Worm (Caenorhabditis elegans) whole organism, mixed stage, embryonic: ENCODE data around the gene Y113G7A.12.

ENCODE experiments used
- blmp-1 ChIP-seq: fragments of 150-350 bp; optimal IDR thresholded peaks from 2 replicates; lab custom pipeline; 2014; ENCODE audit warnings: missing biosample characterization, missing genetic modification characterization
- elt-3 ChIP-seq: fragments of 150-350 bp; optimal IDR thresholded peaks from 2 replicates; lab custom pipeline; 2014; ENCODE audit warnings: missing biosample characterization, missing genetic modification characterization
- flh-1 ChIP-seq: fragments of 200-800 bp; sonication (Bioruptor generic); optimal IDR thresholded peaks from 2 replicates; lab custom pipeline; 2018; ENCODE audit warnings: mild to moderate bottlenecking, missing genetic modification characterization, moderate library complexity, missing compliant biosample characterization
- mab-5 ChIP-seq: fragments of 150-350 bp; optimal IDR thresholded peaks from 2 replicates; lab custom pipeline; 2014; ENCODE audit warnings: missing biosample characterization, missing genetic modification characterization
- nhr-76 ChIP-seq: sonication (generic microtip); optimal IDR thresholded peaks from 2 replicates; lab custom pipeline; 2017; ENCODE audit warnings: missing biosample characterization, missing genetic modification characterization
- pha-4 ChIP-seq: fragments of 150-350 bp; optimal IDR thresholded peaks from 2 replicates; lab custom pipeline; 2018; ENCODE audit warnings: missing biosample characterization, missing genetic modification reagents, missing genetic modification characterization
- unc-39 ChIP-seq: fragments of 150-350 bp; optimal IDR thresholded peaks from 2 replicates; lab custom pipeline; 2014; ENCODE audit warnings: missing biosample characterization, missing genetic modification characterization
- unc-62 ChIP-seq: fragments of 150-350 bp; optimal IDR thresholded peaks from 2 replicates; lab custom pipeline; 2014; ENCODE audit warnings: missing biosample characterization, missing genetic modification reagents, missing genetic modification characterization
- zip-8 ChIP-seq: fragments of 150-350 bp; optimal IDR thresholded peaks from 2 replicates; lab custom pipeline; 2014; ENCODE audit warnings: missing biosample characterization, missing genetic modification characterization
- ztf-11 ChIP-seq: fragments of 150-350 bp; optimal IDR thresholded peaks from 2 replicates; lab custom pipeline; 2014; ENCODE audit warnings: missing biosample characterization, missing genetic modification characterization

DNA sequence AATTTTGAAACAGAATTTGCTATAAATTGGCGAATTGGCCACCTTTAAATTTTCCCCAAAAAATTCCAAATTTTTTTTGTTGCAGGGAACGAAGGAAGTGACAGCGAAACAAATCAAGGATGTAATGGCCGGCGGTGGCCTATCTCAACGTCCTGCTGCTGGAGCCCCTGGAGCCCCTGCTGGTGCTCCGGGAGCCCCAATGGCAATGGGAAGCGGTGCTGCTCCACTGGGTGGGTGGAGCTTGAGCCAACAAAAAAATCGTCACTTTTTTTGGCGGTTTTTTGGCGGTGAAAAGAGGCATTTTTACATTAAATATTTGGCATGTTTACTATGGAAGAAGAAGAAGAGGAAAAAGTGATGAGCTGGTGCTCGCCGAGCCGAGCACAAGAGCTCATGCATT is 45.2 kb upstream of the Y113G7A.12 start:
- no peak for TF ChIP-seq unc-62 (GFP tag; lab: Kevin White, UChicago)
- no peak for TF ChIP-seq ztf-11 (tag; lab: Kevin White, UChicago)
- no peak for TF ChIP-seq blmp-1 (tag; lab: Kevin White, UChicago)
- no peak for TF ChIP-seq pha-4
- no peak for TF ChIP-seq mab-5
- no peak for TF ChIP-seq nhr-76 (tag; lab: Kevin White, UChicago)
- no peak for TF ChIP-seq zip-8 (tag; lab: Kevin White, UChicago)
- no peak for TF ChIP-seq elt-3 (tag; lab: Kevin White, UChicago)
- no peak for TF ChIP-seq flh-1 (GFP tag; lab: Kevin White, UChicago)
- no peak for TF ChIP-seq unc-39 (tag; lab: Kevin White, UChicago)
